Fruit fly (Drosophila melanogaster) whole organism, embryonic: ENCODE results near the gene p24-2.

Experiments
- Atf3 ChIP-seq: fragments of 200-800 bp; sonication (Bioruptor generic); optimal IDR thresholded peaks from 3 replicates; lab custom pipeline; 2016; ENCODE audit warnings: missing biosample characterization, missing genetic modification characterization
- B-H1 ChIP-seq: fragments of 200-800 bp; sonication (Bioruptor generic); IDR thresholded peaks from 3 replicates; pipeline ENCODE4 v1.3.6; 2022; ENCODE audit warnings: missing biosample characterization, missing genetic modification characterization
- Blimp-1 ChIP-seq: fragments of 200-800 bp; sonication (Bioruptor generic); optimal IDR thresholded peaks from 3 replicates; lab custom pipeline; 2018; ENCODE audit warnings: missing biosample characterization, missing genetic modification characterization, mild to moderate bottlenecking, moderate library complexity, missing genetic modification reagents
- CG11456 ChIP-seq: fragments of 200-800 bp; sonication (Bioruptor generic); IDR thresholded peaks from 3 replicates; pipeline ENCODE4 v1.3.6; 2022; ENCODE audit warnings: missing biosample characterization, missing genetic modification characterization
- CG12155 ChIP-seq: fragments of 200-800 bp; sonication (Bioruptor generic); optimal IDR thresholded peaks from 3 replicates; lab custom pipeline; 2016; ENCODE audit warnings: missing biosample characterization, missing genetic modification characterization
- CG15696 ChIP-seq: fragments of 200-800 bp; sonication (Bioruptor generic); optimal IDR thresholded peaks from 2 replicates; lab custom pipeline; 2019; ENCODE audit warnings: missing biosample characterization, mild to moderate bottlenecking, missing genetic modification characterization, moderate library complexity
- CG1647 ChIP-seq: fragments of 200-800 bp; sonication (Bioruptor generic); optimal IDR thresholded peaks from 3 replicates; lab custom pipeline; 2016; ENCODE audit warnings: missing biosample characterization, missing genetic modification characterization
- CG17186 ChIP-seq: fragments of 200-800 bp; sonication (Bioruptor generic); optimal IDR thresholded peaks from 3 replicates; lab custom pipeline; 2017; ENCODE audit warnings: missing biosample characterization, missing genetic modification reagents, missing genetic modification characterization
- CG18476 ChIP-seq: fragments of 200-800 bp; sonication (Bioruptor generic); optimal IDR thresholded peaks from 2 replicates; lab custom pipeline; 2016; ENCODE audit warnings: missing biosample characterization, mild to moderate bottlenecking, missing genetic modification characterization
- CG30403 ChIP-seq: fragments of 200-800 bp; sonication (Bioruptor generic); optimal IDR thresholded peaks from 3 replicates; lab custom pipeline; 2016; ENCODE audit warnings: missing biosample characterization, missing genetic modification characterization
- CG31224 ChIP-seq: fragments of 200-800 bp; sonication (Bioruptor generic); IDR thresholded peaks from 2 replicates; pipeline ENCODE4 v1.3.6; 2022; ENCODE audit warnings: missing biosample characterization, missing genetic modification characterization
- CG3163 ChIP-seq: fragments of 200-800 bp; sonication (Bioruptor generic); optimal IDR thresholded peaks from 3 replicates; lab custom pipeline; 2016; ENCODE audit warnings: missing biosample characterization, missing genetic modification characterization
- CG32772 ChIP-seq: fragments of 200-800 bp; sonication (Bioruptor generic); IDR thresholded peaks from 2 replicates; pipeline ENCODE4 v1.3.6; 2022; ENCODE audit warnings: missing biosample characterization, missing genetic modification characterization
- CG3995 ChIP-seq: fragments of 200-800 bp; sonication (Bioruptor generic); optimal IDR thresholded peaks from 3 replicates; lab custom pipeline; 2016; ENCODE audit warnings: missing biosample characterization, missing genetic modification characterization
- CG4282 ChIP-seq: fragments of 200-800 bp; sonication (Bioruptor generic); optimal IDR thresholded peaks from 2 replicates; lab custom pipeline; 2016; ENCODE audit warnings: missing biosample characterization, missing genetic modification characterization
- CG4360 ChIP-seq: fragments of 200-800 bp; sonication (Bioruptor generic); IDR thresholded peaks from 2 replicates; pipeline ENCODE4 v1.3.6; 2022; ENCODE audit warnings: missing biosample characterization, missing genetic modification characterization
- CG5245 ChIP-seq: fragments of 200-800 bp; sonication (Bioruptor generic); optimal IDR thresholded peaks from 3 replicates; lab custom pipeline; 2016; ENCODE audit warnings: missing biosample characterization, missing genetic modification characterization
- CG8924 ChIP-seq: fragments of 200-800 bp; optimal IDR thresholded peaks from 3 replicates; lab custom pipeline; 2019; ENCODE audit warnings: missing biosample characterization, mild to moderate bottlenecking, missing genetic modification characterization, moderate library complexity
- CG9437 ChIP-seq: fragments of 200-800 bp; sonication (Bioruptor generic); optimal IDR thresholded peaks from 2 replicates; lab custom pipeline; 2018; ENCODE audit warnings: missing biosample characterization, mild to moderate bottlenecking, missing genetic modification characterization
- CG9609 ChIP-seq: fragments of 200-800 bp; sonication (Bioruptor generic); optimal IDR thresholded peaks from 3 replicates; lab custom pipeline; 2016; ENCODE audit warnings: missing biosample characterization, missing genetic modification characterization
- CG9727 ChIP-seq: fragments of 200-800 bp; sonication (Bioruptor generic); optimal IDR thresholded peaks from 3 replicates; lab custom pipeline; 2017; ENCODE audit warnings: missing biosample characterization, mild to moderate bottlenecking, missing genetic modification characterization
- CG9797 ChIP-seq: fragments of 200-800 bp; sonication (Bioruptor generic); optimal IDR thresholded peaks from 3 replicates; lab custom pipeline; 2018; ENCODE audit warnings: missing biosample characterization, mild to moderate bottlenecking, missing genetic modification characterization
- CG9876 ChIP-seq: fragments of 200-800 bp; sonication (Bioruptor generic); optimal IDR thresholded peaks from 2 replicates; lab custom pipeline; 2016; ENCODE audit warnings: missing biosample characterization, missing genetic modification characterization
- CHES-1-like ChIP-seq: fragments of 200-800 bp; sonication (Bioruptor generic); optimal IDR thresholded peaks from 2 replicates; lab custom pipeline; 2016; ENCODE audit warnings: missing biosample characterization, missing genetic modification characterization
- Camta ChIP-seq: fragments of 200-800 bp; sonication (Bioruptor generic); optimal IDR thresholded peaks from 2 replicates; lab custom pipeline; 2016; ENCODE audit warnings: missing biosample characterization, missing genetic modification characterization
- Dad ChIP-seq: fragments of 200-800 bp; sonication (Bioruptor generic); optimal IDR thresholded peaks from 3 replicates; lab custom pipeline; 2016; ENCODE audit warnings: missing biosample characterization, missing genetic modification characterization
- Dip3 ChIP-seq: fragments of 200-800 bp; sonication (Bioruptor generic); optimal IDR thresholded peaks from 3 replicates; lab custom pipeline; 2016; ENCODE audit warnings: missing biosample characterization, missing genetic modification characterization
- Ets65A ChIP-seq: fragments of 200-800 bp; sonication (Bioruptor generic); peaks from one replicate; lab custom pipeline; 2016; ENCODE audit warnings: missing biosample characterization, missing genetic modification characterization
- Fer2 ChIP-seq: fragments of 200-800 bp; sonication (Bioruptor generic); optimal IDR thresholded peaks from 2 replicates; lab custom pipeline; 2018; ENCODE audit warnings: missing biosample characterization, mild to moderate bottlenecking, missing genetic modification characterization, moderate library complexity
- HmgZ ChIP-seq: fragments of 200-800 bp; sonication (Bioruptor generic); optimal IDR thresholded peaks from 2 replicates; lab custom pipeline; 2018; ENCODE audit warnings: missing biosample characterization, mild to moderate bottlenecking, missing genetic modification characterization
- Hr51 ChIP-seq, 2 experiments: fragments of 200-800 bp; sonication (Bioruptor generic); optimal IDR thresholded peaks; 2 replicates in 1 of 2; 3 replicates in 1 of 2; lab custom pipeline; 2016 to 2018; ENCODE audit warnings: missing biosample characterization in 2 of 2, missing genetic modification characterization in 2 of 2, mild to moderate bottlenecking in 1 of 2, moderate library complexity in 1 of 2
- Jarid2 ChIP-seq: fragments of 200-800 bp; sonication (Bioruptor generic); optimal IDR thresholded peaks from 3 replicates; lab custom pipeline; 2017; ENCODE audit warnings: mild to moderate bottlenecking, missing biosample characterization, missing genetic modification reagents, missing genetic modification characterization
- MESR4 ChIP-seq: fragments of 200-800 bp; sonication (Bioruptor generic); optimal IDR thresholded peaks from 2 replicates; lab custom pipeline; 2018; ENCODE audit warnings: missing biosample characterization, mild to moderate bottlenecking, missing genetic modification characterization, moderate library complexity
- Med ChIP-seq: fragments of 200-800 bp; sonication (Bioruptor generic); peaks from one replicate; lab custom pipeline; 2016; ENCODE audit warnings: missing biosample characterization, missing genetic modification characterization, mild to moderate bottlenecking, inconsistent platforms, moderate library complexity
- Mes4 ChIP-seq: fragments of 200-800 bp; sonication (Bioruptor generic); optimal IDR thresholded peaks from 2 replicates; lab custom pipeline; 2016; ENCODE audit warnings: missing biosample characterization, missing genetic modification characterization
- Pdp1 ChIP-seq, 2 experiments: fragments of 200-800 bp; sonication (Bioruptor generic); optimal IDR thresholded peaks; 3 replicates each; lab custom pipeline; 2016; ENCODE audit warnings: missing biosample characterization in 2 of 2, missing genetic modification characterization in 2 of 2, mild to moderate bottlenecking in 1 of 2, moderate library complexity in 1 of 2
- Sin3A ChIP-seq: fragments of >200 bp; optimal IDR thresholded peaks from 2 replicates; lab custom pipeline; 2018
- Vsx1 ChIP-seq: fragments of 200-800 bp; sonication (Bioruptor generic); optimal IDR thresholded peaks from 2 replicates; lab custom pipeline; 2017; ENCODE audit warnings: missing biosample characterization, mild to moderate bottlenecking, missing genetic modification characterization, missing genetic modification reagents
- bigmax ChIP-seq: fragments of 200-800 bp; sonication (Bioruptor generic); optimal IDR thresholded peaks from 2 replicates; lab custom pipeline; 2018; ENCODE audit warnings: missing biosample characterization, mild to moderate bottlenecking, missing genetic modification characterization
- btn ChIP-seq: fragments of 200-800 bp; sonication (Bioruptor generic); optimal IDR thresholded peaks from 2 replicates; lab custom pipeline; 2016; ENCODE audit warnings: missing biosample characterization, missing genetic modification characterization
- chif ChIP-seq, 2 experiments: fragments of 200-800 bp; sonication (Bioruptor generic); optimal IDR thresholded peaks; 3 replicates each; lab custom pipeline; 2016; ENCODE audit warnings: missing biosample characterization in 2 of 2, missing genetic modification characterization in 2 of 2
- dm ChIP-seq: fragments of 200-800 bp; sonication (Bioruptor generic); optimal IDR thresholded peaks from 3 replicates; lab custom pipeline; 2016; ENCODE audit warnings: missing biosample characterization, missing genetic modification characterization
- dmrt11E ChIP-seq: fragments of 200-800 bp; sonication (Bioruptor generic); optimal IDR thresholded peaks from 3 replicates; lab custom pipeline; 2018; ENCODE audit warnings: missing biosample characterization, mild to moderate bottlenecking, missing genetic modification characterization, moderate library complexity
- gfzf ChIP-seq: fragments of 200-800 bp; sonication (Bioruptor generic); optimal IDR thresholded peaks from 2 replicates; lab custom pipeline; 2016; ENCODE audit warnings: missing biosample characterization, mild to moderate bottlenecking, missing genetic modification characterization, moderate library complexity
- insv ChIP-seq, 2 experiments: fragments of 200-800 bp; sonication (Bioruptor generic); optimal IDR thresholded peaks; 3 replicates each; lab custom pipeline; 2016 to 2018; ENCODE audit warnings: missing biosample characterization in 2 of 2, missing genetic modification characterization in 2 of 2
- jumu ChIP-seq: fragments of 200-800 bp; sonication (Bioruptor generic); optimal IDR thresholded peaks from 3 replicates; lab custom pipeline; 2016; ENCODE audit warnings: missing biosample characterization, missing genetic modification characterization
- lilli ChIP-seq: fragments of 200-800 bp; sonication (Bioruptor generic); optimal IDR thresholded peaks from 3 replicates; lab custom pipeline; 2016; ENCODE audit warnings: missing biosample characterization, missing genetic modification characterization
- maf-S ChIP-seq: fragments of 200-800 bp; sonication (Bioruptor generic); optimal IDR thresholded peaks from 2 replicates; lab custom pipeline; 2016; ENCODE audit warnings: missing biosample characterization, missing genetic modification characterization
- tin ChIP-seq: fragments of 200-800 bp; sonication (Bioruptor generic); optimal IDR thresholded peaks from 3 replicates; lab custom pipeline; 2016; ENCODE audit warnings: missing biosample characterization, missing genetic modification characterization
- tio ChIP-seq: fragments of 200-800 bp; sonication (Bioruptor generic); optimal IDR thresholded peaks from 2 replicates; lab custom pipeline; 2017; ENCODE audit warnings: missing biosample characterization, missing genetic modification characterization, inconsistent platforms
- tup ChIP-seq: fragments of 200-800 bp; sonication (Bioruptor generic); optimal IDR thresholded peaks from 2 replicates; lab custom pipeline; 2016; ENCODE audit warnings: missing biosample characterization, mild to moderate bottlenecking, missing genetic modification characterization, moderate library complexity
- tx ChIP-seq: fragments of 200-800 bp; sonication (Bioruptor generic); optimal IDR thresholded peaks from 2 replicates; lab custom pipeline; 2016; ENCODE audit warnings: missing biosample characterization, missing genetic modification characterization

Gene p24-2

DNA sequence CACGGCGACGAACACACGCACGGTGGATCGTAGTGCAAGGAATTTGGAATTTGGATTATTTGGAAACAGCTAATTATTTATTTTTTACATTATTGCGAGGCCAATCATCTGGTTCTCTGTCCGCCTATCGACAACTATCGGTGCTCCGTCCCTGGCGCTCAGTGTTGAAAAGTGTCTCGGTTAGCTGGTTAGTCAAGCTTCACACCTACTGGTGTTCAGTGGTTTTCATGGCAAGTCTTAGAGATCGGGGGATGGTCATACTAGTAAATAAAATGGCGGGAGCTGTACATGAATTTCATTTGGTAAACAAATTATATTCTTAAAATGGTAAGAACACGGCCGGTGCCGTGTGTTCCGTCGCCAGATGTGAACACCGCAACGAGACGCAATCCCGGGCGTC lies 18.3 kb upstream of the p24-2 start, which contains the start of the genes trbd and dmt (continued):
- peak; percentile 28 for TF ChIP-seq CG5245 (GFP tag; lab: Kevin White, UChicago)
- TF ChIP-seq Mes4 (GFP tag; lab: Kevin White, UChicago) = peak; percentile 29
- TF ChIP-seq Dad (GFP tag; lab: Kevin White, UChicago) = peak; percentile 66
- peak; percentile 57 for TF ChIP-seq CG4282 (GFP tag; lab: Kevin White, UChicago)
- TF ChIP-seq HmgZ (tag; lab: Kevin White, UChicago) = peak; percentile 88
- TF ChIP-seq Dip3 (GFP tag; lab: Kevin White, UChicago) = peak; percentile 85
- peak; percentile 92 for TF ChIP-seq CHES-1-like (GFP tag; lab: Kevin White, UChicago)
- peak; percentile 52 for TF ChIP-seq CG3995 (GFP tag; lab: Kevin White, UChicago)
- no peak for TF ChIP-seq Jarid2 (GFP tag; lab: Kevin White, UChicago)
- TF ChIP-seq Vsx1 (GFP tag; lab: Kevin White, UChicago) = peak; percentile 99
- TF ChIP-seq CG11456 (GFP tag; lab: Robert Waterston, UW) = no peak
- TF ChIP-seq CG8924 (tag; lab: Kevin White, UChicago) = no peak
- peak; percentile 63 for TF ChIP-seq bigmax
- TF ChIP-seq jumu (GFP tag; lab: Kevin White, UChicago) = peak; percentile 69
- peak; percentile 53 for TF ChIP-seq CG9609
- TF ChIP-seq Fer2 = no peak
- TF ChIP-seq CG12155 = peak; percentile 56
- peak; percentile 52 for TF ChIP-seq tin (GFP tag; lab: Kevin White, UChicago)
- TF ChIP-seq CG3163 (GFP tag; lab: Kevin White, UChicago) = peak; percentile 62
- TF ChIP-seq maf-S (GFP tag; lab: Kevin White, UChicago) = peak; percentile 69
- no peak for TF ChIP-seq CG18476
- no peak for TF ChIP-seq tio
- TF ChIP-seq btn (GFP tag; lab: Kevin White, UChicago) = peak; percentile 19
- TF ChIP-seq CG31224 (GFP tag; lab: Robert Waterston, UW) = no peak
- peak; percentile 76 for TF ChIP-seq CG9876 (GFP tag; lab: Kevin White, UChicago)
- TF ChIP-seq lilli (GFP tag; lab: Kevin White, UChicago) = no peak
- TF ChIP-seq dm = peak; percentile 78
- TF ChIP-seq tup (GFP tag; lab: Kevin White, UChicago) = peak; percentile 4
- no peak for TF ChIP-seq CG15696 (tag; lab: Kevin White, UChicago)
- TF ChIP-seq Pdp1 (GFP tag; optimal IDR thresholded peaks at IDR 0.05; lab: Kevin White, UChicago) = peak in 1 of 2 experiments; percentile 52
- TF ChIP-seq tx (GFP tag; lab: Kevin White, UChicago) = peak; percentile 58
- TF ChIP-seq CG1647 (GFP tag; lab: Kevin White, UChicago) = peak; percentile 66
- peak in 1 of 2 experiments; percentile 74 for TF ChIP-seq Hr51 (GFP tag; optimal IDR thresholded peaks at IDR 0.05; lab: Kevin White, UChicago)
- no peak for TF ChIP-seq B-H1 (GFP tag; lab: Robert Waterston, UW)
- TF ChIP-seq Sin3A (lab: Kevin White, UChicago) = peak; percentile 89
- TF ChIP-seq CG9797 (GFP tag; lab: Kevin White, UChicago) = peak; percentile 96
- no peak for TF ChIP-seq CG32772 (GFP tag; lab: Robert Waterston, UW)
- peak; percentile 33 for TF ChIP-seq dmrt11E (tag; lab: Kevin White, UChicago)
- TF ChIP-seq CG9727 (GFP tag; lab: Kevin White, UChicago) = peak; percentile 30
- TF ChIP-seq CG30403 (GFP tag; lab: Kevin White, UChicago) = peak; percentile 58
- TF ChIP-seq chif (GFP tag; optimal IDR thresholded peaks at IDR 0.05; lab: Kevin White, UChicago) = peak; percentile 3 to 54
- peak; percentile 94 for TF ChIP-seq MESR4 (GFP tag; lab: Kevin White, UChicago)
- no peak for TF ChIP-seq CG4360 (GFP tag; lab: Robert Waterston, UW)
- peak; percentile 99 for TF ChIP-seq gfzf (GFP tag; lab: Kevin White, UChicago)
- peak; percentile 98 for TF ChIP-seq Med (GFP tag; lab: Kevin White, UChicago)
- peak; percentile 59 for TF ChIP-seq CG17186 (GFP tag; lab: Kevin White, UChicago)
- TF ChIP-seq Blimp-1 = no peak
- peak; percentile 98 for TF ChIP-seq Ets65A (GFP tag; lab: Kevin White, UChicago)
- TF ChIP-seq insv (GFP tag; optimal IDR thresholded peaks at IDR 0.05; lab: Kevin White, UChicago) = peak in 1 of 2 experiments; percentile 73
- peak; percentile 50 for TF ChIP-seq Camta (GFP tag; lab: Kevin White, UChicago)
- TF ChIP-seq Atf3 (GFP tag; lab: Kevin White, UChicago) = peak; percentile 50
- TF ChIP-seq CG9437 = no peak
